Worm (Caenorhabditis elegans) whole organism, L3 larva: Measurements from ENCODE around the gene str-57.

Experiments
- R02D3.7 ChIP-seq: fragments of 150-350 bp; optimal IDR thresholded peaks from 2 replicates; lab custom pipeline; 2014; ENCODE audit warnings: missing biosample characterization, missing genetic modification characterization
- ZK546.5 ChIP-seq: sonication (generic microtip); optimal IDR thresholded peaks from 2 replicates; lab custom pipeline; 2017; ENCODE audit warnings: missing biosample characterization, missing genetic modification characterization
- ceh-16 ChIP-seq: sonication (generic microtip); optimal IDR thresholded peaks from 2 replicates; lab custom pipeline; 2017; ENCODE audit warnings: missing biosample characterization, missing genetic modification characterization
- ceh-28 ChIP-seq: fragments of 150-350 bp; optimal IDR thresholded peaks from 2 replicates; lab custom pipeline; 2014; ENCODE audit warnings: missing biosample characterization, missing genetic modification reagents, missing genetic modification characterization
- ceh-82 ChIP-seq: fragments of 150-350 bp; optimal IDR thresholded peaks from 2 replicates; lab custom pipeline; 2014; ENCODE audit warnings: missing biosample characterization, missing genetic modification characterization
- ceh-9 ChIP-seq: sonication (generic microtip); optimal IDR thresholded peaks from 2 replicates; lab custom pipeline; 2018; ENCODE audit warnings: missing biosample characterization, missing genetic modification characterization
- egl-27 ChIP-seq: sonication (generic microtip); optimal IDR thresholded peaks from 4 replicates; lab custom pipeline; 2017; ENCODE audit warnings: missing biosample characterization, missing genetic modification reagents, missing genetic modification characterization
- egl-5 ChIP-seq: fragments of 150-350 bp; optimal IDR thresholded peaks from 2 replicates; lab custom pipeline; 2017; ENCODE audit warnings: missing biosample characterization, missing genetic modification reagents, missing genetic modification characterization, inconsistent platforms
- elt-1 ChIP-seq: fragments of 150-350 bp; optimal IDR thresholded peaks from 2 replicates; lab custom pipeline; 2014; ENCODE audit warnings: missing biosample characterization, missing genetic modification characterization
- elt-2 ChIP-seq: sonication (generic microtip); optimal IDR thresholded peaks from 2 replicates; lab custom pipeline; 2016; ENCODE audit warnings: missing genetic modification reagents, mild to moderate bottlenecking, missing genetic modification characterization, missing compliant biosample characterization
- elt-3 ChIP-seq, 3 experiments: fragments of 150-350 bp in 1 of 3; sonication (generic microtip) in 2 of 3; optimal IDR thresholded peaks; 2 replicates in 2 of 3; 4 replicates in 1 of 3; lab custom pipeline; 2014 to 2017; ENCODE audit warnings: missing biosample characterization in 3 of 3, missing genetic modification characterization in 3 of 3
- eor-1 ChIP-seq, 2 experiments: fragments of 150-350 bp; optimal IDR thresholded peaks; 2 replicates each; lab custom pipeline; 2014 to 2018; ENCODE audit warnings: missing biosample characterization in 2 of 2, missing genetic modification characterization in 2 of 2
- fkh-10 ChIP-seq: sonication (generic microtip); optimal IDR thresholded peaks from 2 replicates; lab custom pipeline; 2017; ENCODE audit warnings: missing biosample characterization, missing genetic modification reagents, missing genetic modification characterization
- fkh-2 ChIP-seq: fragments of 150-350 bp; optimal IDR thresholded peaks from 2 replicates; lab custom pipeline; 2014; ENCODE audit warnings: missing biosample characterization, missing genetic modification reagents, missing genetic modification characterization
- fos-1 ChIP-seq: fragments of 150-350 bp; optimal IDR thresholded peaks from 2 replicates; lab custom pipeline; 2014; ENCODE audit warnings: missing biosample characterization, missing genetic modification characterization
- hmg-11 ChIP-seq: sonication (generic microtip); optimal IDR thresholded peaks from 2 replicates; lab custom pipeline; 2016; ENCODE audit warnings: missing genetic modification characterization, missing compliant biosample characterization
- jun-1 ChIP-seq: fragments of 150-350 bp; optimal IDR thresholded peaks from 2 replicates; lab custom pipeline; 2014; ENCODE audit warnings: missing biosample characterization, missing genetic modification reagents, missing genetic modification characterization
- lin-15B ChIP-seq: fragments of 150-350 bp; optimal IDR thresholded peaks from 2 replicates; lab custom pipeline; 2014; ENCODE audit warnings: missing biosample characterization, missing genetic modification characterization
- lin-39 ChIP-seq: fragments of 150-350 bp; optimal IDR thresholded peaks from 2 replicates; lab custom pipeline; 2018; ENCODE audit warnings: missing biosample characterization, missing genetic modification reagents, missing genetic modification characterization
- lsy-12 ChIP-seq: sonication (generic microtip); optimal IDR thresholded peaks from 2 replicates; lab custom pipeline; 2016; ENCODE audit warnings: mild to moderate bottlenecking, missing genetic modification characterization, missing compliant biosample characterization
- mdl-1 ChIP-seq: fragments of 150-350 bp; optimal IDR thresholded peaks from 2 replicates; lab custom pipeline; 2014; ENCODE audit warnings: missing biosample characterization, missing genetic modification characterization
- nfya-1 ChIP-seq: sonication (generic microtip); optimal IDR thresholded peaks from 2 replicates; lab custom pipeline; 2017; ENCODE audit warnings: missing genetic modification characterization, mild to moderate bottlenecking, missing compliant biosample characterization, antibody characterized with exemption, moderate library complexity; ENCODE audit not compliant: insufficient read depth
- nhr-11 ChIP-seq: fragments of 150-350 bp; optimal IDR thresholded peaks from 2 replicates; lab custom pipeline; 2014; ENCODE audit warnings: missing biosample characterization, missing genetic modification characterization
- nhr-12 ChIP-seq: fragments of 150-350 bp; optimal IDR thresholded peaks from 2 replicates; lab custom pipeline; 2014; ENCODE audit warnings: missing biosample characterization, missing genetic modification characterization
- nhr-23 ChIP-seq: fragments of 150-350 bp; optimal IDR thresholded peaks from 2 replicates; lab custom pipeline; 2014; ENCODE audit warnings: missing biosample characterization, missing genetic modification reagents, missing genetic modification characterization
- nhr-237 ChIP-seq: fragments of 150-350 bp; optimal IDR thresholded peaks from 2 replicates; lab custom pipeline; 2014; ENCODE audit warnings: missing biosample characterization, missing genetic modification characterization
- nhr-25 ChIP-seq: sonication (generic microtip); optimal IDR thresholded peaks from 2 replicates; lab custom pipeline; 2017; ENCODE audit warnings: missing biosample characterization, missing genetic modification characterization
- nhr-28 ChIP-seq: fragments of 150-350 bp; optimal IDR thresholded peaks from 2 replicates; lab custom pipeline; 2014; ENCODE audit warnings: missing biosample characterization, missing genetic modification characterization
- nhr-43 ChIP-seq: sonication (generic microtip); optimal IDR thresholded peaks from 2 replicates; lab custom pipeline; 2016; ENCODE audit warnings: mild to moderate bottlenecking, missing genetic modification characterization, missing compliant biosample characterization; ENCODE audit not compliant: poor library complexity, severe bottlenecking
- nhr-67 ChIP-seq: fragments of 150-350 bp; optimal IDR thresholded peaks from 2 replicates; lab custom pipeline; 2014; ENCODE audit warnings: missing biosample characterization, missing genetic modification characterization
- nhr-76 ChIP-seq: fragments of 150-350 bp; sonication (generic microtip); optimal IDR thresholded peaks from 5 replicates; lab custom pipeline; 2014; ENCODE audit warnings: missing biosample characterization, missing genetic modification characterization
- nhr-77 ChIP-seq: fragments of 150-350 bp; optimal IDR thresholded peaks from 2 replicates; lab custom pipeline; 2014; ENCODE audit warnings: missing biosample characterization, missing genetic modification characterization
- pha-4 ChIP-seq: fragments of 150-350 bp; optimal IDR thresholded peaks from 2 replicates; lab custom pipeline; 2014; ENCODE audit warnings: missing biosample characterization, missing genetic modification reagents, missing genetic modification characterization
- pqm-1 ChIP-seq: fragments of 150-350 bp; optimal IDR thresholded peaks from 2 replicates; lab custom pipeline; 2017; ENCODE audit warnings: missing biosample characterization, missing genetic modification characterization, inconsistent platforms
- sea-2 ChIP-seq: fragments of 150-350 bp; sonication (generic microtip); optimal IDR thresholded peaks from 4 replicates; lab custom pipeline; 2014; ENCODE audit warnings: missing biosample characterization, missing genetic modification reagents, missing genetic modification characterization
- snpc-4 ChIP-seq: fragments of 150-350 bp; optimal IDR thresholded peaks from 2 replicates; lab custom pipeline; 2014; ENCODE audit warnings: missing biosample characterization, missing genetic modification characterization
- tbx-2 ChIP-seq: sonication (generic microtip); optimal IDR thresholded peaks from 2 replicates; lab custom pipeline; 2016; ENCODE audit warnings: mild to moderate bottlenecking, missing genetic modification characterization, missing compliant biosample characterization
- unc-39 ChIP-seq: sonication (generic microtip); optimal IDR thresholded peaks from 4 replicates; lab custom pipeline; 2017; ENCODE audit warnings: missing biosample characterization, missing genetic modification characterization
- unc-62 ChIP-seq: fragments of 150-350 bp; sonication (generic microtip); optimal IDR thresholded peaks from 4 replicates; lab custom pipeline; 2014; ENCODE audit warnings: missing biosample characterization, missing genetic modification reagents, missing genetic modification characterization
- zag-1 ChIP-seq: fragments of 150-350 bp; optimal IDR thresholded peaks from 2 replicates; lab custom pipeline; 2014; ENCODE audit warnings: missing biosample characterization, missing genetic modification characterization

The str-57 gene

DNA sequence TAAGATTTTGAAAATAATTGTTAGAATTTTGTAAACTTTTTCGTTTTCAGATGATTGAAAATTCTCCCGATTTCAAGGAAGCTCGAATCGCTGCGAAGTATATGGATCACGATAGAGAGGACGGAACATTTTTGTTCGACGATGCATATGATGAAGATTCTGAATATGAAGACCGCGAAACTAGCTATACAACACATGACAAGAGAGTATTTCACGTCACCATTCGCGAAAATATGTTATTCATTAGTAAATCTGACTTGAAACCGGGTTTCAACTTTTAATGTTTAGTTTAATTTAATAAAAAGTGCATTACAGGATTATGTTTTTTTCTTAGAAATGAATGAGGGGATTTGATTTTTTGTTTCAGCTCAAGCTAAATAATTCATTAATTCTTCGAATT lies at the start of gene str-57:
str-57 (plus strand) TSS at position 301 of the 400 bp plus-strand sequence.
- TF ChIP-seq fkh-10 (GFP tag; lab: Kevin White, UChicago) = no peak
- TF ChIP-seq lin-15B (tag; lab: Kevin White, UChicago) = no peak
- TF ChIP-seq ceh-9 (tag; lab: Kevin White, UChicago) = no peak
- TF ChIP-seq elt-3 (tag; optimal IDR thresholded peaks at IDR 0.05; lab: Kevin White, UChicago) = no peak
- no peak for TF ChIP-seq nhr-25
- no peak for TF ChIP-seq hmg-11 (tag; lab: Kevin White, UChicago)
- no peak for TF ChIP-seq nhr-28
- TF ChIP-seq nhr-77 (tag; lab: Kevin White, UChicago) = no peak

DNA sequence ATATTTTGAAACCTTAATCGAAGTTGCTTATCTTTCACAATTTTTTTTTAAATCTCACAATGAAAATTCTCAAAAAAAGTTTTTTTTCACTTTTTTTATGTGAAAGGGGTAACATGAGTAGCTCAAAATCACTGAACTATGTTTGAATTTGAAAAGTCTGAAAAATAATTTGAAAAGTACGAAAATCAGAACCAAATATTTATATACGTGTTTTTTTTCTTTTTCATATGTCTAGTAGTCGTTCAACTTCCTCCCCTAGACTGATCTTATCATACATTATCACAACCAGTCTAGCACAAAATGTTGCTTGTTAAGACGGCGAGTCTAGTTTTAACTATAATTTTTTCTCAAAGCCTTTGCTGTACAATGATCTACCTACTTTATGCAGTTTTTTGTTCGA lies 49.1 kb upstream of the str-57 start, which contains the start of gene srbc-49:
srbc-49 (plus strand) TSS at position 301 of the 400 bp plus-strand sequence.
- TF ChIP-seq nhr-67 (no peak), ceh-82 (tag; lab: Kevin White, UChicago) (no peak), lsy-12 (no peak), jun-1 (tag; lab: Kevin White, UChicago) (no peak), ZK546.5 (tag; lab: Kevin White, UChicago) (no peak), snpc-4 (tag; lab: Kevin White, UChicago) (no peak), pha-4 (tag; lab: Kevin White, UChicago) (no peak), nhr-25 (no peak), elt-1 (tag; lab: Kevin White, UChicago) (no peak), ceh-16 (tag; lab: Kevin White, UChicago) (no peak), fos-1 (no peak), mdl-1 (tag; lab: Kevin White, UChicago) (no peak), nhr-23 (tag; lab: Kevin White, UChicago) (no peak), nhr-237 (tag; lab: Kevin White, UChicago) (no peak), ceh-28 (tag; lab: Kevin White, UChicago) (no peak), nhr-12 (tag; lab: Kevin White, UChicago) (no peak), unc-39 (tag; lab: Kevin White, UChicago) (no peak), nhr-43 (no peak), R02D3.7 (tag; lab: Kevin White, UChicago) (no peak)

DNA sequence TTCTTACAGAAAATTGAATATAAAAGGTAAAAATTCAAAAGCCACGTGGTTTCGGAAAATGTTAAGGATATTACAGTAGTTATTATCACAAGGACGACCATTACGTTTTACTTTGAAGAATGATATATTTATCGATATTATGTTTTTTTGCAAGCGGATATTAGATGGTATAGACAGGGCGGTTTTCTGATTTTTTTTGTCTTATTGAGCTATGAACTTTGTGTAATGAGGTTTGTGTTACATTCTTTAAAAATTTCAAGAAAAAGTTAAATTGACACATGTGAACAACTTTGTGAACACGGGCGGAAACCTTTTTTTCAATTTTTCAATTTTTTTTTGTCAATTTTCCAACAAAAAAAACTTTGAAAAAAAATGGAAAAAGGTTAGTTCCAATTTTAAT lies 45.6 kb upstream of the str-57 start, which contains the start of gene srbc-50:
srbc-50 (minus strand) TSS at position 101 of the 400 bp plus-strand sequence.
- TF ChIP-seq unc-62 (GFP tag; lab: Kevin White, UChicago) (no peak), nhr-76 (tag; lab: Kevin White, UChicago) (no peak), fkh-2 (tag; lab: Kevin White, UChicago) (no peak)

DNA sequence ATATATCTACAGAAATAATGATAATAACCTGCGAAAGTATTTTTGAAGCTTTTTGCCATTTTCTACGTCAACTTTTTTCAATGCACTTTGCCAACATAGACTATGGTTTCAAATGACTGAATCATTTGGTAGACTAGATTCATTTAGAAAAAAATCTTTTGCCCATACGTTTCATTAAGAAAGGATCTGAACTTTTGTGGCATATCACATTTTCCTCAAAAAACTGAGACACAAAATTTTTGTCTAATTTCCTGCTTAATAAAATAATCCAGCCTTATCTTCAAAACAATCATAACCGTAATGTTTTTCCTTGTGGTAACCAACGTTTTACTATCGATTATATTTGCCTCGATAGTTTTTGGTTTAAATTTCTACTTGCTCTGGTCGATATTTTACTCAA lies 44.3 kb upstream of the str-57 start, which contains the start of gene srbc-51:
srbc-51 (plus strand) TSS at position 301 of the 400 bp plus-strand sequence.
- TF ChIP-seq egl-27 (no peak), nhr-23 (tag; lab: Kevin White, UChicago) (no peak), lin-39 (tag; lab: Kevin White, UChicago) (no peak), nhr-12 (tag; lab: Kevin White, UChicago) (no peak), nhr-25 (no peak), nhr-28 (no peak), nhr-11 (tag; lab: Kevin White, UChicago) (no peak), egl-5 (no peak), elt-3 (tag; optimal IDR thresholded peaks at IDR 0.05; lab: Kevin White, UChicago) (no peak), hmg-11 (tag; lab: Kevin White, UChicago) (no peak), eor-1 (tag; optimal IDR thresholded peaks at IDR 0.05; lab: Kevin White, UChicago) (no peak), lsy-12 (no peak), jun-1 (tag; lab: Kevin White, UChicago) (no peak), pqm-1 (tag; lab: Kevin White, UChicago) (no peak)

DNA sequence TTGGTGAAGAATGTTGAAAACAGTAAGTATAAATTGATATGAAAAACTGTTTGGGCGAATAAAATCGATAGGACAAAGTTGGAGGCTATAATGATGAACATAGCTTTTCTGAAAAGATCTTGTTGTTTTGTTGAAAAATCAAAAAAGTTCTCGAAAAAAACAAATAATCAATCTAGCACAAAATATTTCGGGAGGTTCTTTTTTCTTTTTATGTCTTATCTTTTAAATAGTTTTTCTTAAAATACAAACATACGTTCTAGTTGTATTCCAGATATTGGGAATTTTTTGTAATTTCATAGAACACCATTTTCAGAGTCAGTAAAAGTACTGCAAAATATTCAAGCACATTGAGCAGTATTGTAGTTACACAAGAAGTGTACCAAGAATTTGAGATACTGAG lies 40.5 kb upstream of the str-57 start, which contains the start of gene srbc-55:
srbc-55 (minus strand) TSS at position 101 of the 400 bp plus-strand sequence.
- TF ChIP-seq nfya-1 (tag; lab: Kevin White, UChicago) (no peak), nhr-67 (no peak), ceh-82 (tag; lab: Kevin White, UChicago) (no peak), ZK546.5 (tag; lab: Kevin White, UChicago) (no peak), fos-1 (no peak), R02D3.7 (tag; lab: Kevin White, UChicago) (no peak), nhr-76 (tag; lab: Kevin White, UChicago) (no peak), tbx-2 (tag; lab: Kevin White, UChicago) (no peak), eor-1 (tag; optimal IDR thresholded peaks at IDR 0.05; lab: Kevin White, UChicago) (no peak), egl-5 (no peak), nhr-43 (no peak), zag-1 (tag; lab: Kevin White, UChicago) (no peak), sea-2 (GFP tag; lab: Kevin White, UChicago) (no peak), elt-1 (tag; lab: Kevin White, UChicago) (no peak), elt-2 (no peak), lin-39 (tag; lab: Kevin White, UChicago) (no peak), unc-39 (tag; lab: Kevin White, UChicago) (no peak)
- TF ChIP-seq, all 47 proteins: peak for 0
